Fruit fly (Drosophila melanogaster) whole organism, adult: Measurements from ENCODE around the gene CG7857.

Source experiments
- Mnt ChIP-seq: fragments of 200-800 bp; sonication (Bioruptor generic); optimal IDR thresholded peaks from 2 replicates; lab custom pipeline; 2016; ENCODE audit warnings: missing biosample characterization, mild to moderate bottlenecking, missing genetic modification characterization
- cnc ChIP-seq, 2 experiments: fragments of >200 bp; optimal IDR thresholded peaks; 2 replicates each; lab custom pipeline; 2017

- TF ChIP-seq Mnt (GFP tag; lab: Kevin White, UChicago) (no peak), cnc (optimal IDR thresholded peaks at IDR 0.05; lab: Kevin White, UChicago) (no peak)
These were observed 19.2 kb upstream of the CG7857 start, which contains the start of gene CG7945 for dm6 chr3L:15523806-15524346.
